Fruit fly (Drosophila melanogaster) whole organism, adult: Measurements from ENCODE around the gene CG14400.

ENCODE experiments used
- CG12768 ChIP-seq: fragments of 200-800 bp; sonication (Bioruptor generic); optimal IDR thresholded peaks from 2 replicates; lab custom pipeline; 2017; ENCODE audit warnings: missing biosample characterization, missing genetic modification characterization, mild to moderate bottlenecking, moderate library complexity, missing genetic modification reagents
- CG14711 ChIP-seq: fragments of 200-800 bp; sonication (Bioruptor generic); optimal IDR thresholded peaks from 2 replicates; lab custom pipeline; 2018; ENCODE audit warnings: missing biosample characterization, mild to moderate bottlenecking, missing genetic modification characterization, moderate library complexity
- CG33017 ChIP-seq: fragments of 200-800 bp; sonication (Bioruptor generic); optimal IDR thresholded peaks from 2 replicates; lab custom pipeline; 2018; ENCODE audit warnings: missing biosample characterization, mild to moderate bottlenecking, missing genetic modification characterization, moderate library complexity
- CG5204 ChIP-seq: fragments of 200-800 bp; sonication (Bioruptor generic); optimal IDR thresholded peaks from 2 replicates; lab custom pipeline; 2016; ENCODE audit warnings: missing biosample characterization, missing genetic modification characterization
- CG7101 ChIP-seq: fragments of 200-800 bp; sonication (Bioruptor generic); optimal IDR thresholded peaks from 2 replicates; lab custom pipeline; 2018; ENCODE audit warnings: missing biosample characterization, mild to moderate bottlenecking, missing genetic modification characterization, moderate library complexity
- Crg-1 ChIP-seq: fragments of 200-800 bp; sonication (Bioruptor generic); optimal IDR thresholded peaks from 2 replicates; lab custom pipeline; 2016; ENCODE audit warnings: missing biosample characterization, missing genetic modification characterization
- bab1 ChIP-seq: fragments of 200-800 bp; sonication (Bioruptor generic); optimal IDR thresholded peaks from 3 replicates; lab custom pipeline; 2019; ENCODE audit warnings: missing biosample characterization, mild to moderate bottlenecking, missing genetic modification characterization, moderate library complexity
- cic ChIP-seq: fragments of 200-800 bp; sonication (Bioruptor generic); optimal IDR thresholded peaks from 2 replicates; lab custom pipeline; 2017; ENCODE audit warnings: missing biosample characterization, mild to moderate bottlenecking, missing genetic modification characterization, moderate library complexity
- cnc ChIP-seq, 2 experiments: fragments of >200 bp; optimal IDR thresholded peaks; 2 replicates each; lab custom pipeline; 2017
- kay ChIP-seq: fragments of 200-800 bp; sonication (Bioruptor generic); peaks from one replicate; lab custom pipeline; 2016; ENCODE audit warnings: missing biosample characterization, missing genetic modification characterization, borderline replicate concordance
- pad ChIP-seq: fragments of 200-800 bp; sonication (Bioruptor generic); optimal IDR thresholded peaks from 3 replicates; lab custom pipeline; 2017; ENCODE audit warnings: missing biosample characterization, missing genetic modification characterization, mild to moderate bottlenecking, moderate library complexity, missing genetic modification reagents
- tj ChIP-seq: fragments of 200-800 bp; sonication (Bioruptor generic); optimal IDR thresholded peaks from 3 replicates; lab custom pipeline; 2017; ENCODE audit warnings: missing biosample characterization, mild to moderate bottlenecking, missing genetic modification characterization, moderate library complexity
- toe ChIP-seq: fragments of 200-800 bp; sonication (Bioruptor generic); optimal IDR thresholded peaks from 2 replicates; lab custom pipeline; 2016; ENCODE audit warnings: missing biosample characterization, missing genetic modification characterization

dm6 chr2L:20867381-20867780 is 9.7 kb upstream of the CG14400 start, which contains the start of gene CG31675:
- TF ChIP-seq CG33017 (tag; lab: Kevin White, UChicago) (no peak), toe (GFP tag; lab: Kevin White, UChicago) (no peak), CG12768 (GFP tag; lab: Kevin White, UChicago) (no peak), tj (GFP tag; lab: Kevin White, UChicago) (no peak), CG14711 (tag; lab: Kevin White, UChicago) (no peak), bab1 (GFP tag; lab: Kevin White, UChicago) (no peak), CG7101 (no peak), cnc (optimal IDR thresholded peaks at IDR 0.05; lab: Kevin White, UChicago) (no peak), pad (GFP tag; lab: Kevin White, UChicago) (no peak), Crg-1 (GFP tag; lab: Kevin White, UChicago) (no peak), CG5204 (GFP tag; lab: Kevin White, UChicago) (no peak), kay (GFP tag; lab: Kevin White, UChicago) (no peak), cic (GFP tag; lab: Kevin White, UChicago) (no peak)
